Worm (Caenorhabditis elegans) whole organism, L4/young adult: ENCODE data around the gene rhy-1.

Experiments
- W03F9.2 ChIP-seq: fragments of 150-350 bp; optimal IDR thresholded peaks from 2 replicates; lab custom pipeline; 2014; ENCODE audit warnings: missing biosample characterization, missing genetic modification characterization
- dao-5 ChIP-seq: sonication (generic microtip); optimal IDR thresholded peaks from 2 replicates; lab custom pipeline; 2016; ENCODE audit warnings: missing genotype, missing genetic modification characterization, moderate library complexity, missing compliant biosample characterization
- him-1 ChIP-seq: sonication (generic microtip); optimal IDR thresholded peaks from 2 replicates; lab custom pipeline; 2016; ENCODE audit warnings: missing genotype, missing genetic modification reagents, missing genetic modification characterization, missing compliant biosample characterization

rhy-1 gene

DNA sequence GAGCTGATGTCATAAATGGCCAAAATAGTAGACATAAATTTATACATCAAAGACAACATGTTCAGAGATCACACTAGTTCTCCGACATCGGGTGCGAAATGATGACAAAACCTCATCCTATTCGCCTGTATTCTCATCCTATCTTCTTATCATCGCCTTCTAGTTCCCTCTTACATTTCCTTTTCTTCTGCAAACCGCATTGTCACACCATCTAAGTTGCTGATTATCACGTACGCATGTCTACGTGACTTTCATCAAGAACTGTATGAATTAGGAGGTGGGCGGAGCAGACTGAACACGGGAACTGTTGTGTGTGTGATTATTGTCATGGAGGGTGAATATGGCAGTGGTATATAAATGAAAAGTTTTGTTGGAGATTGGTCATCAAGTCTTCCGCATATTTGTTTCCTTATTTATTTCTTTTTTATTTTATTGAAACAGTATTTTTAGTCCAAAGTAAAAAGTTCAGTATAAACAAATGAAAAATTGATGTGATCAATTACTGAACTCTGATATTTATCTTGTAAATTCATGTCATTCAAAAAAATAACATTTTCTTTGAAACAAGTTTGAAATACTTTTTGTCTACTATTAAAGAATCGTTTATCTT, 877 bp upstream of the rhy-1 start:
- no peak for TF ChIP-seq W03F9.2 (tag; lab: Kevin White, UChicago)
- no peak for TF ChIP-seq dao-5 (tag; lab: Kevin White, UChicago)
- no peak for TF ChIP-seq him-1

DNA sequence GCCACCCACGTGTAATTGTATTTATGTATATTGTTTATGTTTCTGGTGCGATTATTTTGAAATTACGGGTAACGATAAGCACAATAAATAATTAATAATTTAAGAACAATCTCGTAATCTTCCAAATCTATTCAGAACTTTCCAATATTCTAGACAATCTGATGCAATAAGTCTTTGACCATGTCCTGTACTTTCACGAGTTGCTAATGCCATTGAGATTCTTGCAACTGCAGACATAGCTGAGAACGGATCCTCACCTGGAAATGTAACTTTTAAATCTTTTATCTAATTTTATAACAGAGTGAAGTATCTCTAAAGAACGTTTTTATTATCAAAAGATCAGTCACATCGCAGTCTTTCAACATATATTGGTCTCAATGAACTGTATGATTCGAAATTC, 2.2 kb downstream of the rhy-1 start:
- no peak for TF ChIP-seq him-1
- no peak for TF ChIP-seq W03F9.2 (tag; lab: Kevin White, UChicago)
- TF ChIP-seq dao-5 (tag; lab: Kevin White, UChicago) = no peak

- TF ChIP-seq him-1 (no peak), dao-5 (tag; lab: Kevin White, UChicago) (no peak), W03F9.2 (tag; lab: Kevin White, UChicago) (no peak)
Measured at ce11 chrII:9165762-9166460, 4.7 kb downstream of the rhy-1 start, which contains the start of gene W07A12.8. TSS of gene W07A12.8 (minus strand) at chrII:9165812.

ce11 chrII:9167730-9168129, 6.6 kb downstream of the rhy-1 start, which contains the start of gene T23G7.3:
TSS of gene T23G7.3 (minus strand) at chrII:9167830.
- TF ChIP-seq dao-5 (tag; lab: Kevin White, UChicago) (no peak), him-1 (no peak), W03F9.2 (tag; lab: Kevin White, UChicago) (no peak)

DNA sequence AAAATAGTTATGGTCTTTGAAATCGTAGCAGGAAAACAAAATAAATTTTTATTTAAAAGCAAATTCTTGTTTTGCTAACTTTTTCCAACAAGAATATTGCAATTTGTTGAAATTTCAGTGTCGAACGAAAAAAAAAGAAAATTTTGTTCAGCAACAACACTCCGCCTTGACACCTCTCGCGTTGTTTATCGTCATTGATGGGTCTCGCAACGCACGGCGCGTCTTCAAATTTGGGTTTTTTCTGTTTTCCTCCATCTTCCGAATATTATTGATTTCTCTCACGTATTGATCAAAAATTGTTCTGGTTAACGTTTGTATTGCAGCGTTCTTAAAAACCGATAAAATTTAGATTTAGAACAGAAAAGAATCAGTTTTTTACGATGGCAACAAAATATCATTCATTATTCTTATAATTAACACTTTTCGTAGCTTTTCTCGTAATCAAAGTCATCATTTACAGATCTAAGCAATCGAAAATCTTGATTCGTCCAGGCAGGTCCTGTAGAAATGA, 8.3 kb downstream of the rhy-1 start, which contains the start of gene dpl-1:
Gene dpl-1 (plus strand): TSS at position 461 of the 511 bp plus-strand sequence.
- TF ChIP-seq him-1 (no peak), W03F9.2 (tag; lab: Kevin White, UChicago) (peak; percentile 10), dao-5 (tag; lab: Kevin White, UChicago) (no peak)

- TF ChIP-seq him-1 = no peak
- no peak for TF ChIP-seq W03F9.2 (tag; lab: Kevin White, UChicago)
- TF ChIP-seq dao-5 (tag; lab: Kevin White, UChicago) = no peak
Measured at ce11 chrII:9170048-9170447, 8.9 kb downstream of the rhy-1 start.

DNA sequence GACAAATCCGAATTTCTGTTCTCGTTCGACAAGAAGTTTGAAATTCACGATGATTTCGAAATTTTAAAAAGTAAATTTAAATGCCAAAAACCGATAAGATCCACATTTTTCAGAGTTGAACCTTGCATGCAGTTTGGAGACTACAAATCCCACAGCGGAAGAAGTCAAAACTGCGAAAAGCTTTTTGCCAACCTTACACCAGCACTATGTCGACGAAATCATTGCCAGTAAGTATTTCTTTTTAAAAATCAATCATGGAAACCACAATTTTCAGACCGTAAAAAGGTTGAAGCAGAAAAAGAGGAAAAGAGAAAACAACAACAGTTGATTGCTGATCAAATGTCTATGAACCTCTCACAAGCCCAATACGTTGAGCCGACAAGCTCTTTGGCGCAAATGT, 9.7 kb downstream of the rhy-1 start:
- TF ChIP-seq W03F9.2 (tag; lab: Kevin White, UChicago) (no peak), him-1 (no peak), dao-5 (tag; lab: Kevin White, UChicago) (no peak)

ce11 chrII:9171466-9172187, 10.4 kb downstream of the rhy-1 start:
- TF ChIP-seq W03F9.2 (tag; lab: Kevin White, UChicago) = no peak
- TF ChIP-seq him-1 = no peak
- TF ChIP-seq dao-5 (tag; lab: Kevin White, UChicago) = no peak

ce11 chrII:9172849-9173248, 11.7 kb downstream of the rhy-1 start, which contains the start of gene T23G7.2:
TSS of gene T23G7.2 (minus strand) at chrII:9172949.
- TF ChIP-seq him-1 (no peak), dao-5 (tag; lab: Kevin White, UChicago) (no peak), W03F9.2 (tag; lab: Kevin White, UChicago) (no peak)

DNA sequence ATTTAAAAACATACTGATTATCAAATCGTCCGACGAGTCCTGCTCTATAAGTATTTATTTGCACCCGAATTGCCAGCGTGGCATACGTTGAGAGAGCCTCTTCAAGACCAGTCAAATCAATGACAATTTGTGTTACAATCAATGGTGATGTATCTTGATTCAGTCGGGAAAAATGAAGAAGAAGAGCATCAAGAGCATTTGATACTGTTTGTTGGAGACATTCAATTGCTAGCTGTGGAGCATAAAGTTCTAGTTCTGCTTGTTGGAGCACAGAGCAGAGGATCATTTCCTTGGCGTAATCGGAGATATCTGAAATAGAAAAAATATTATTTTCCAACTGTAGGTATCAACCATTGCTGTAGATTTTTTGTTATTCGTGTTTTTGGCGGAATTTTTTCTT, 12.3 kb downstream of the rhy-1 start:
- no peak for TF ChIP-seq him-1
- TF ChIP-seq W03F9.2 (tag; lab: Kevin White, UChicago) = no peak
- TF ChIP-seq dao-5 (tag; lab: Kevin White, UChicago) = no peak

- TF ChIP-seq him-1 (no peak), dao-5 (tag; lab: Kevin White, UChicago) (no peak), W03F9.2 (tag; lab: Kevin White, UChicago) (no peak)
Measured at ce11 chrII:9176523-9176922, 15.3 kb downstream of the rhy-1 start.

DNA sequence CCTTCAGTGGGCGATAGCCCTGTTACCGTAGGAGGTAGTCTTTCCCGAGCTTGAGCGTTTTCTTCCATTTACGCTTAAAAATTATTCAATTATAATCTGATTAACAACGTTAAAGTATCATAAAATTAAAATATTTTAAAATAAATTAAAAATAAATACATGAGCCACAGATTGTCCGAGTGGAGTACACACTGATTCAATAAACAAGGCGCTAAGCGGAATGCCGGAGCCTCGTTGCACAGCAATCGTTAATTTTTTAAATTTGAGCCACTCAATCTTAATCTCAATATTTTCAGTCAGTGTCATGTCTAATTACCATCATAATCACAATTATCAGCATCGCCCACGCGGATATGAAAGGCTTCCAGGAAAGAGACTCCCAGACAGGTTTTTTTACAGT, 15.9 kb downstream of the rhy-1 start, which contains the start of the genes sec-5 and pir-1:
Gene sec-5 (minus strand): TSS at position 73 of the 400 bp plus-strand sequence.
Gene pir-1 (plus strand): TSS at position 221 of the 400 bp plus-strand sequence.
- TF ChIP-seq dao-5 (tag; lab: Kevin White, UChicago) = no peak
- peak; percentile 11 for TF ChIP-seq W03F9.2 (tag; lab: Kevin White, UChicago)
- TF ChIP-seq him-1 = no peak

ce11 chrII:9178811-9179210, 17.6 kb downstream of the rhy-1 start:
- TF ChIP-seq dao-5 (tag; lab: Kevin White, UChicago) (no peak), him-1 (no peak), W03F9.2 (tag; lab: Kevin White, UChicago) (no peak)
